Worm (Caenorhabditis elegans): Measurements from ENCODE around the gene his-38.

The his-38 gene

DNA sequence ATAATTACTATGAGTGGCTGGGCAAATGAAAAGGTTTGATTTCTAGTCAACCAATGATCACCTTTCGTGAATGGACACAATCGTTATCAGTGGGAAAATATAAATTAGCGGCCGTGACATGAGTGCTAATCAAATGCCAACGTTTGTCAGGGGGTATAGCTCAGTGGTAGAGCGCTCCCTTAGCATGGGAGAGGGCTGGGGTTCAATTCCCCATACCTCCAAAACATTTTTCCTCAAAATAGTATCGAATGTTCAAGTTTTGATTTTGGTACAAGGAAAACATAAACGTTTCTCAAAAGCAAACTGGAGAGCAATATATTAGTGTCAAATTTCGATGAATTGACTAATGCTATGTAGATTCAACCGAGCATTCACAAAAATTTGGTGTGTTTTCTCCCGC, 13.9 kb upstream of the his-38 start (continued):
- no peak for TF ChIP-seq F10E7.11 (tag; optimal IDR thresholded peaks at IDR 0.05)
- no peak for TF ChIP-seq cebp-1 (GFP tag; IDR thresholded peaks at IDR 0.05)
- peak; percentile 59 for TF ChIP-seq cebp-1 (tag; optimal IDR thresholded peaks at IDR 0.05)
- TF ChIP-seq egl-44 (GFP tag; IDR thresholded peaks at IDR 0.05): peak; percentile 75

DNA sequence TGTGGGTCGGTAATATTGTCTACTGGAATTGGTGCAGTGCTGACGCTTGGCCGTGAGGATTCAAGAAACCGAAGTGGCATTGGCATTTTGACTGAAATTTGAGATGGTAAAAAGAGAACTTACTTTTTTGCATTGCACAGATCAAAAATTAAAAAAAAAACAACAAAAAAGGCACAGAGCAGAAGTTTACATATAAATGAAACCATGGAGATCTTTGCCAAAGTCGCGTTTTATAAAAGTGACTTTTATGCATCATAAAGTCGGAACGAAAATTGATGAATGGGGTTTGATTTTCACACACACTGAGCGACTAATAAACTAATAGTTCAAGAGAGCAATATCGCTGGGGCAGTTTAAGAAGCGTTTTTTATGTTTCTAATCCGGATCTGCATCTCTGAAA, 12.6 kb upstream of the his-38 start, which contains the start of gene T08A9.13:
Gene T08A9.13, minus strand, starts transcription at position 101 of the 400 bp plus-strand sequence.
- TF ChIP-seq lir-1 (GFP tag; conservative IDR thresholded peaks at IDR 0.05) (no peak), F57A8.1 (GFP tag; optimal IDR thresholded peaks at IDR 0.05) (no peak), die-1 (tag; optimal IDR thresholded peaks at IDR 0.05) (no peak), F49E8.2 (tag; optimal IDR thresholded peaks at IDR 0.05; ENCODE audit: insufficient read depth) (no peak), hsf-1 (GFP tag; IDR thresholded peaks at IDR 0.05) (no peak), rcor-1 (GFP tag; IDR thresholded peaks at IDR 0.05) (no peak), somi-1 (GFP tag; optimal IDR thresholded peaks at IDR 0.05) (no peak), aptf-2 (GFP tag; conservative IDR thresholded peaks at IDR 0.05) (no peak), Y67H2A.10 (GFP tag; conservative IDR thresholded peaks at IDR 0.05) (no peak), K12H6.12 (tag; optimal IDR thresholded peaks at IDR 0.05) (no peak), C06A6.2 (GFP tag; conservative IDR thresholded peaks at IDR 0.05) (no peak), ztf-22 (GFP tag; optimal IDR thresholded peaks at IDR 0.05) (no peak), ztf-28 (GFP tag; IDR thresholded peaks at IDR 0.05) (no peak)

DNA sequence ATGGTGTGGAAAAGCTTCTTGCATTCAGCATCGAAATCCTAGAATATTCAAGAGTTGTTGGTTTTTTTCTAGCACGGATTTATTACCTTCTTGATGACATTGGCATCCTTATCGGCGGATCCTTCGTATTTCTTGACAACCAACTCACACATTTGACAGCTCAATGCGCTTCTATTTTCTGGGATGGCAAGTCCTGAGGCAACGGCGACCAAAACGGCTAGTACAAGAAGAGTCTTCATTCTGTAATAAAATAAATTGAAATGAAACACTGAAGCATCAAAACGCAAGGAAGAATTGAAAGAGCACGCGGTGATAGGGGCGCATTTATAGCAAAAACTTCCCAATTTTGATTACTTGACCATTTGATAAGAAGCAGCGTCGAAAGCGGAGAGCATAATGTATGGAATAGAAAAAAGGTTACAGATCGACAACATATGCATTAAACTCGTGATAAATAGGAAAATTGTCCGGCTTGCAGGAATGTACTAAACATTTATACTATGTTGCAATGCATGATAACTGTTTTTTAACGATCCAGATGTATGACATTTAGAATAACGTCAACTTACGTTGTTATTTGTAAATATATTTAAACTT, 10.5 kb upstream of the his-38 start, which contains the start of gene spp-5:
Gene spp-5, minus strand, starts transcription at position 240 of the 597 bp plus-strand sequence.
- TF ChIP-seq dox-1 (GFP tag; IDR thresholded peaks at IDR 0.05) (0 out of 2 replicates have a peak, but pooled peaks have one; percentile 13), ZK185.1 (tag; optimal IDR thresholded peaks at IDR 0.05; ENCODE audit: poor library complexity, severe bottlenecking) (peak; percentile 4), mcd-1 (GFP tag; IDR thresholded peaks at IDR 0.05) (no peak), tbp1 (GFP tag; optimal IDR thresholded peaks at IDR 0.05) (peak; percentile 26), Y95B8A.8 (GFP tag; IDR thresholded peaks at IDR 0.05) (no peak), somi-1 (GFP tag; optimal IDR thresholded peaks at IDR 0.05) (no peak), ztf-22 (GFP tag; optimal IDR thresholded peaks at IDR 0.05) (peak; percentile 36), nhr-80 (tag; optimal IDR thresholded peaks at IDR 0.05) (peak; percentile 94), cebp-1 (GFP tag; IDR thresholded peaks at IDR 0.05) (no peak), cebp-1 (tag; optimal IDR thresholded peaks at IDR 0.05) (peak; percentile 28), ets-4 (GFP tag; optimal IDR thresholded peaks at IDR 0.05) (peak; percentile 33)

DNA sequence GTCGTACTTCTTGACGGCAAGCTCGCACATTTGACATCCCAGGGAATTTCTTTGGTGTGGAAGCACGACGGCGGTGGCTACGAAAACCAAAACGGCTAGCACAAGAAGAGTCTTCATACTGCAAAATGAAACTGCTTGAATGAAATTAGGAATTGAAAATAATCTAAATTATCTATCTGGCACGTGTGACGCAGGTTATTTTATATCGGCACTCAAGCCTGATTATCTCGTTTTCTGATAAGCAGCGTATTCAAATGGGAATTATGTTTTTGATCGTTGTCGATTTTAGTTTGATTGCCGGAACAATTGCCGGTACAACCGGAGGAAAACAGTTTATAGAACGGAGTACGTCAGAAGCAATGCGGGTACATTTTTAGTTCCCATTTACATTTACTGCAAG, 9.0 kb upstream of the his-38 start, which contains the start of gene spp-4:
Gene spp-4, minus strand, starts transcription at position 118 of the 400 bp plus-strand sequence.
- TF ChIP-seq ztf-25 (GFP tag; IDR thresholded peaks at IDR 0.05) (no peak), ama-1 (optimal IDR thresholded peaks at IDR 0.05) (no peak), ama-1 (GFP tag; optimal IDR thresholded peaks at IDR 0.05) (no peak), lin-35 (GFP tag; optimal IDR thresholded peaks at IDR 0.05) (no peak), Y53G8AR.9 (GFP tag; conservative IDR thresholded peaks at IDR 0.05) (no peak), lsy-27 (tag; optimal IDR thresholded peaks at IDR 0.05; ENCODE audit: borderline replicate concordance, insufficient read depth) (no peak), F33H1.4 (GFP tag; IDR thresholded peaks at IDR 0.05) (no peak), tbp1 (GFP tag; optimal IDR thresholded peaks at IDR 0.05) (no peak), ztf-26 (tag; optimal IDR thresholded peaks at IDR 0.05) (no peak)
